Fruit fly (Drosophila melanogaster): ENCODE results near the gene CG11696.

CG11696 gene

dm6 chrX:11550078-11550477 is 23.5 kb upstream of the CG11696 start (continued):
- TF ChIP-seq Dbx (GFP tag; IDR thresholded peaks at IDR 0.05) (no peak), CG8290 (GFP tag; optimal IDR thresholded peaks at IDR 0.05) (no peak), CG8290 (tag; optimal IDR thresholded peaks at IDR 0.05) (peak in 1 of 2 experiments; percentile 55), wdn (GFP tag; IDR thresholded peaks at IDR 0.05) (0 out of 2 replicates have a peak, but pooled peaks have one; percentile 8), Hmx (GFP tag; optimal IDR thresholded peaks at IDR 0.05) (no peak), CG9609 (GFP tag; optimal IDR thresholded peaks at IDR 0.05) (no peak), ap (GFP tag; IDR thresholded peaks at IDR 0.05) (no peak), CG11723 (GFP tag; optimal IDR thresholded peaks at IDR 0.05) (no peak), ash1 (GFP tag; optimal IDR thresholded peaks at IDR 0.05) (no peak), ERR (GFP tag; optimal IDR thresholded peaks at IDR 0.05) (no peak), MESR4 (GFP tag; optimal IDR thresholded peaks at IDR 0.05) (no peak), wek (GFP tag; optimal IDR thresholded peaks at IDR 0.05) (no peak), CG18599 (GFP tag; optimal IDR thresholded peaks at IDR 0.05) (peak; percentile 28), nau (GFP tag; optimal IDR thresholded peaks at IDR 0.05) (no peak), gt (GFP tag; IDR thresholded peaks at IDR 0.05) (no peak), CG6654 (GFP tag; optimal IDR thresholded peaks at IDR 0.05) (no peak), klu (GFP tag; IDR thresholded peaks at IDR 0.05) (no peak), mld (GFP tag; IDR thresholded peaks at IDR 0.05; ENCODE audit: partially characterized antibody) (no peak), C15 (GFP tag; IDR thresholded peaks at IDR 0.05) (no peak), sens (GFP tag) (peak; percentile 50), CG6854 (GFP tag; optimal IDR thresholded peaks at IDR 0.05) (no peak), CG18476 (GFP tag; optimal IDR thresholded peaks at IDR 0.05) (no peak), vnd (GFP tag; IDR thresholded peaks at IDR 0.05; ENCODE audit: partially characterized antibody) (no peak), CG14441 (GFP tag; IDR thresholded peaks at IDR 0.05) (peak; percentile 34; the same call in 1 of the 2 replicates), kay (GFP tag; optimal IDR thresholded peaks at IDR 0.05) (no peak), CG13775 (GFP tag; optimal IDR thresholded peaks at IDR 0.05) (no peak), chif (GFP tag; optimal IDR thresholded peaks at IDR 0.05) (no peak), CG7556 (GFP tag; optimal IDR thresholded peaks at IDR 0.05) (no peak), Opbp (GFP tag; IDR thresholded peaks at IDR 0.05; ENCODE audit: partially characterized antibody) (no peak), lilli (GFP tag; optimal IDR thresholded peaks at IDR 0.05) (peak; percentile 43), CG8089 (GFP tag; optimal IDR thresholded peaks at IDR 0.05) (no peak), run (tag; optimal IDR thresholded peaks at IDR 0.05) (no peak), Doc3 (GFP tag; IDR thresholded peaks at IDR 0.05; ENCODE audit: partially characterized antibody) (no peak), CG13624 (GFP tag; optimal IDR thresholded peaks at IDR 0.05) (no peak), CG1529 (GFP tag; optimal IDR thresholded peaks at IDR 0.05) (no peak), Lpt (GFP tag; optimal IDR thresholded peaks at IDR 0.05) (no peak), CG2678 (tag; optimal IDR thresholded peaks at IDR 0.05) (peak; percentile 45), nerfin-2 (GFP tag; IDR thresholded peaks at IDR 0.05; ENCODE audit: partially characterized antibody) (no peak), Fer3 (tag; optimal IDR thresholded peaks at IDR 0.05) (peak; percentile 38), Fer2 (tag; optimal IDR thresholded peaks at IDR 0.05) (no peak), slp2 (GFP tag; optimal IDR thresholded peaks at IDR 0.05) (no peak), btn (GFP tag; optimal IDR thresholded peaks at IDR 0.05) (no peak), cad (GFP tag; optimal IDR thresholded peaks at IDR 0.05) (no peak), CG15479 (GFP tag; optimal IDR thresholded peaks at IDR 0.05) (no peak), CG10147 (GFP tag; optimal IDR thresholded peaks at IDR 0.05) (no peak), CG12659 (GFP tag; optimal IDR thresholded peaks at IDR 0.05) (no peak), Meics (GFP tag; optimal IDR thresholded peaks at IDR 0.05) (peak; percentile 40), BEAF-32 (GFP tag; optimal IDR thresholded peaks at IDR 0.05) (no peak), CG8924 (tag; optimal IDR thresholded peaks at IDR 0.05) (no peak), Hr51 (GFP tag; optimal IDR thresholded peaks at IDR 0.05) (peak in 1 of 2 experiments; percentile 41), CG6254 (GFP tag; optimal IDR thresholded peaks at IDR 0.05) (no peak)

Data from whole organism, embryonic.